Fruit fly (Drosophila melanogaster) whole organism, embryonic: ENCODE measurements around the gene Mkp3.

ENCODE experiments used
- B-H2 ChIP-seq: fragments of 200-800 bp; sonication (Bioruptor generic); optimal IDR thresholded peaks from 2 replicates; lab custom pipeline; 2018; ENCODE audit warnings: missing biosample characterization, mild to moderate bottlenecking, missing genetic modification characterization
- Blimp-1 ChIP-seq: fragments of 200-800 bp; sonication (Bioruptor generic); optimal IDR thresholded peaks from 3 replicates; lab custom pipeline; 2018; ENCODE audit warnings: missing biosample characterization, missing genetic modification characterization, mild to moderate bottlenecking, moderate library complexity, missing genetic modification reagents
- CG11504 ChIP-seq: fragments of 200-800 bp; sonication (Bioruptor generic); optimal IDR thresholded peaks from 3 replicates; lab custom pipeline; 2019; ENCODE audit warnings: missing biosample characterization, mild to moderate bottlenecking, missing genetic modification characterization, moderate library complexity
- CG11723 ChIP-seq: fragments of 200-800 bp; sonication (Bioruptor generic); optimal IDR thresholded peaks from 2 replicates; lab custom pipeline; 2017; ENCODE audit warnings: missing biosample characterization, mild to moderate bottlenecking, missing genetic modification characterization
- CG12071 ChIP-seq: fragments of 200-800 bp; sonication (Bioruptor generic); optimal IDR thresholded peaks from 3 replicates; lab custom pipeline; 2018; ENCODE audit warnings: missing biosample characterization, mild to moderate bottlenecking, missing genetic modification characterization
- CG12219 ChIP-seq: fragments of 200-800 bp; sonication (Bioruptor generic); optimal IDR thresholded peaks from 3 replicates; lab custom pipeline; 2018; ENCODE audit warnings: missing biosample characterization, mild to moderate bottlenecking, missing genetic modification characterization
- CG12236 ChIP-seq: fragments of 200-800 bp; sonication (Bioruptor generic); optimal IDR thresholded peaks from 2 replicates; lab custom pipeline; 2016; ENCODE audit warnings: missing biosample characterization, missing genetic modification characterization
- CG12769 ChIP-seq: fragments of 200-800 bp; sonication (Bioruptor generic); optimal IDR thresholded peaks from 2 replicates; lab custom pipeline; 2019; ENCODE audit warnings: missing biosample characterization, mild to moderate bottlenecking, missing genetic modification characterization, moderate library complexity
- CG14014 ChIP-seq: fragments of 200-800 bp; sonication (Bioruptor generic); IDR thresholded peaks from 2 replicates; pipeline ENCODE4 v1.3.6; 2022; ENCODE audit warnings: missing biosample characterization, missing genetic modification characterization
- CG16863 ChIP-seq: fragments of 200-800 bp; sonication (Bioruptor generic); optimal IDR thresholded peaks from 3 replicates; lab custom pipeline; 2016; ENCODE audit warnings: missing biosample characterization, missing genetic modification characterization
- CG17912 ChIP-seq: fragments of 200-800 bp; sonication (Bioruptor generic); optimal IDR thresholded peaks from 2 replicates; lab custom pipeline; 2018; ENCODE audit warnings: missing biosample characterization, mild to moderate bottlenecking, missing genetic modification characterization
- CG18262 ChIP-seq: fragments of 200-800 bp; optimal IDR thresholded peaks from 3 replicates; lab custom pipeline; 2019; ENCODE audit warnings: missing biosample characterization, mild to moderate bottlenecking, missing genetic modification characterization, moderate library complexity
- CG2120 ChIP-seq: fragments of 200-800 bp; sonication (Bioruptor generic); optimal IDR thresholded peaks from 3 replicates; lab custom pipeline; 2016; ENCODE audit warnings: missing biosample characterization, missing genetic modification characterization
- CG2712 ChIP-seq: fragments of 200-800 bp; optimal IDR thresholded peaks from 3 replicates; lab custom pipeline; 2019; ENCODE audit warnings: missing biosample characterization, mild to moderate bottlenecking, missing genetic modification characterization, moderate library complexity
- CG3065 ChIP-seq: fragments of 200-800 bp; sonication (Bioruptor generic); optimal IDR thresholded peaks from 2 replicates; lab custom pipeline; 2016; ENCODE audit warnings: missing biosample characterization, missing genetic modification characterization
- CG4328 ChIP-seq: fragments of 200-800 bp; sonication (Bioruptor generic); optimal IDR thresholded peaks from 3 replicates; lab custom pipeline; 2017; ENCODE audit warnings: missing biosample characterization, missing genetic modification reagents, missing genetic modification characterization
- CG7786 ChIP-seq: fragments of 200-800 bp; sonication (Bioruptor generic); optimal IDR thresholded peaks from 2 replicates; lab custom pipeline; 2016; ENCODE audit warnings: missing biosample characterization, missing genetic modification characterization
- CG9437 ChIP-seq: fragments of 200-800 bp; sonication (Bioruptor generic); optimal IDR thresholded peaks from 2 replicates; lab custom pipeline; 2018; ENCODE audit warnings: missing biosample characterization, mild to moderate bottlenecking, missing genetic modification characterization
- CoRest ChIP-seq: fragments of 200-800 bp; sonication (Bioruptor generic); optimal IDR thresholded peaks from 3 replicates; lab custom pipeline; 2018; ENCODE audit warnings: missing biosample characterization, mild to moderate bottlenecking, missing genetic modification characterization, moderate library complexity
- Elba2 ChIP-seq: fragments of 200-800 bp; sonication (Bioruptor generic); optimal IDR thresholded peaks from 3 replicates; lab custom pipeline; 2016; ENCODE audit warnings: missing biosample characterization, missing genetic modification characterization
- Mad ChIP-seq: fragments of 200-800 bp; sonication (Bioruptor generic); optimal IDR thresholded peaks from 2 replicates; lab custom pipeline; 2016; ENCODE audit warnings: missing biosample characterization, missing genetic modification characterization
- Med ChIP-seq: fragments of 200-800 bp; sonication (Bioruptor generic); peaks from one replicate; lab custom pipeline; 2016; ENCODE audit warnings: missing biosample characterization, missing genetic modification characterization, mild to moderate bottlenecking, inconsistent platforms, moderate library complexity
- Mes4 ChIP-seq: fragments of 200-800 bp; sonication (Bioruptor generic); optimal IDR thresholded peaks from 2 replicates; lab custom pipeline; 2016; ENCODE audit warnings: missing biosample characterization, missing genetic modification characterization
- Mrtf ChIP-seq: fragments of 200-800 bp; sonication (Bioruptor generic); IDR thresholded peaks from 3 replicates; pipeline ENCODE4 v1.3.6; 2022; ENCODE audit warnings: missing biosample characterization, missing genetic modification characterization
- Nf-YA ChIP-seq: fragments of 200-800 bp; sonication (Bioruptor generic); IDR thresholded peaks from 2 replicates; pipeline ENCODE4 v1.3.6; 2022; ENCODE audit warnings: missing biosample characterization, missing genetic modification characterization
- PHDP ChIP-seq: fragments of 200-800 bp; sonication (Bioruptor generic); optimal IDR thresholded peaks from 3 replicates; lab custom pipeline; 2018; ENCODE audit warnings: missing biosample characterization, mild to moderate bottlenecking, missing genetic modification characterization, moderate library complexity
- Taf1 ChIP-seq: fragments of 200-800 bp; sonication (Bioruptor generic); IDR thresholded peaks from 2 replicates; pipeline ENCODE4 v1.3.6; 2022; ENCODE audit warnings: missing biosample characterization, missing genetic modification characterization
- bsh ChIP-seq, 2 experiments: fragments of 200-800 bp; sonication (Bioruptor generic); optimal IDR thresholded peaks; 2 replicates each; lab custom pipeline; 2017 to 2018; ENCODE audit warnings: mild to moderate bottlenecking in 2 of 2, missing biosample characterization in 2 of 2, missing genetic modification characterization in 2 of 2, moderate library complexity in 1 of 2
- dmrt11E ChIP-seq: fragments of 200-800 bp; sonication (Bioruptor generic); optimal IDR thresholded peaks from 3 replicates; lab custom pipeline; 2018; ENCODE audit warnings: missing biosample characterization, mild to moderate bottlenecking, missing genetic modification characterization, moderate library complexity
- ewg ChIP-seq: fragments of 200-800 bp; sonication (Bioruptor generic); optimal IDR thresholded peaks from 3 replicates; lab custom pipeline; 2017; ENCODE audit warnings: mild to moderate bottlenecking, missing biosample characterization, missing genetic modification reagents, missing genetic modification characterization
- eyg ChIP-seq: fragments of 200-800 bp; sonication (Bioruptor generic); optimal IDR thresholded peaks from 3 replicates; lab custom pipeline; 2016; ENCODE audit warnings: missing biosample characterization, missing genetic modification characterization
- fu2 ChIP-seq: fragments of 200-800 bp; sonication (Bioruptor generic); optimal IDR thresholded peaks from 2 replicates; lab custom pipeline; 2016; ENCODE audit warnings: missing biosample characterization, missing genetic modification characterization
- h ChIP-seq: fragments of >200 bp; optimal IDR thresholded peaks from 2 replicates; lab custom pipeline; 2017
- jumu ChIP-seq: fragments of 200-800 bp; sonication (Bioruptor generic); optimal IDR thresholded peaks from 3 replicates; lab custom pipeline; 2016; ENCODE audit warnings: missing biosample characterization, missing genetic modification characterization
- knrl ChIP-seq: fragments of 200-800 bp; sonication (Bioruptor generic); IDR thresholded peaks from 3 replicates; pipeline ENCODE4 v1.3.6; 2022; ENCODE audit warnings: missing biosample characterization, missing genetic modification characterization; ENCODE audit not compliant: partially characterized antibody
- lola ChIP-seq, 3 experiments: fragments of >200 bp in 2 of 3; fragments of 200-800 bp in 1 of 3; sonication (Bioruptor generic) in 1 of 3; optimal IDR thresholded peaks; 2 replicates each; lab custom pipeline; 2017 to 2019; ENCODE audit warnings: missing biosample characterization in 3 of 3, missing genetic modification characterization in 3 of 3, mild to moderate bottlenecking in 1 of 3, moderate library complexity in 1 of 3
- mld ChIP-seq: fragments of 200-800 bp; sonication (Bioruptor generic); IDR thresholded peaks from 3 replicates; pipeline ENCODE4 v1.3.6; 2022; ENCODE audit warnings: missing biosample characterization, missing genetic modification characterization; ENCODE audit not compliant: partially characterized antibody
- nom ChIP-seq: fragments of 200-800 bp; sonication (Bioruptor generic); optimal IDR thresholded peaks from 2 replicates; lab custom pipeline; 2017; ENCODE audit warnings: missing biosample characterization, missing genetic modification characterization, mild to moderate bottlenecking, moderate library complexity, missing genetic modification reagents
- pita ChIP-seq: fragments of 200-800 bp; sonication (Bioruptor generic); optimal IDR thresholded peaks from 2 replicates; lab custom pipeline; 2017; ENCODE audit warnings: missing biosample characterization, mild to moderate bottlenecking, missing genetic modification characterization
- pnt ChIP-seq: fragments of 200-800 bp; sonication (Bioruptor generic); optimal IDR thresholded peaks from 3 replicates; lab custom pipeline; 2016; ENCODE audit warnings: missing biosample characterization, missing genetic modification characterization
- psq ChIP-seq: fragments of 200-800 bp; sonication (Bioruptor generic); optimal IDR thresholded peaks from 2 replicates; lab custom pipeline; 2017; ENCODE audit warnings: missing biosample characterization, missing genetic modification characterization
- row ChIP-seq: fragments of 200-800 bp; sonication (Bioruptor generic); IDR thresholded peaks from 3 replicates; pipeline ENCODE4 v1.3.6; 2022; ENCODE audit warnings: missing biosample characterization, missing genetic modification characterization
- sens ChIP-seq: fragments of 200-800 bp; sonication (Bioruptor generic); peaks from one replicate; lab custom pipeline; 2016; ENCODE audit warnings: missing biosample characterization, missing genetic modification characterization
- shn ChIP-seq: fragments of 200-800 bp; sonication (Bioruptor generic); optimal IDR thresholded peaks from 3 replicates; lab custom pipeline; 2016; ENCODE audit warnings: missing biosample characterization, missing genetic modification characterization
- ssp ChIP-seq: fragments of 200-800 bp; sonication (Bioruptor generic); IDR thresholded peaks from 2 replicates; pipeline ENCODE4 v1.3.6; 2022; ENCODE audit warnings: missing biosample characterization, missing genetic modification characterization
- ttk ChIP-seq: fragments of 200-800 bp; sonication (Bioruptor generic); IDR thresholded peaks from 2 replicates; pipeline ENCODE4 v2.1.2; 2022; ENCODE audit warnings: missing biosample characterization, missing genetic modification characterization
- vnd ChIP-seq: fragments of 200-800 bp; sonication (Bioruptor generic); IDR thresholded peaks from 3 replicates; pipeline ENCODE4 v1.3.6; 2022; ENCODE audit warnings: missing biosample characterization, missing genetic modification characterization; ENCODE audit not compliant: partially characterized antibody

The Mkp3 gene

dm6 chr3L:19035163-19035900 is 50.9 kb downstream of the Mkp3 start (continued):
- TF ChIP-seq CG18262 (tag; lab: Kevin White, UChicago) (peak; percentile 25), CG11504 (peak; percentile 14), fu2 (GFP tag; lab: Kevin White, UChicago) (no peak), Mes4 (GFP tag; lab: Kevin White, UChicago) (no peak), row (GFP tag; lab: Robert Waterston, UW) (peak; percentile 30; the same call in 1 of the 3 replicates), lola (GFP tag; optimal IDR thresholded peaks at IDR 0.05; lab: Kevin White, UChicago) (peak in 1 of 3 experiments; percentile 15), CG2712 (tag; lab: Kevin White, UChicago) (peak; percentile 18), Blimp-1 (peak; percentile 12), Taf1 (GFP tag; lab: Robert Waterston, UW) (no peak), nom (peak; percentile 22), CG14014 (GFP tag; lab: Robert Waterston, UW) (no peak), PHDP (tag; lab: Kevin White, UChicago) (peak; percentile 7)

- TF ChIP-seq CoRest (tag; lab: Kevin White, UChicago) = peak; percentile 82
- peak; percentile 50 for TF ChIP-seq ewg (GFP tag; lab: Kevin White, UChicago)
- peak; percentile 10 for TF ChIP-seq psq
- TF ChIP-seq CG11723 (GFP tag; lab: Kevin White, UChicago) = peak; percentile 49
- no peak for TF ChIP-seq pnt (GFP tag; lab: Kevin White, UChicago)
- no peak for TF ChIP-seq CG16863 (GFP tag; lab: Kevin White, UChicago)
- TF ChIP-seq h (lab: Kevin White, UChicago) = no peak
- TF ChIP-seq CG12071 (GFP tag; lab: Kevin White, UChicago) = no peak
- TF ChIP-seq jumu (GFP tag; lab: Kevin White, UChicago) = no peak
- peak; percentile 63 to 91 for TF ChIP-seq bsh (GFP tag; optimal IDR thresholded peaks at IDR 0.05; lab: Kevin White, UChicago)
- no peak for TF ChIP-seq knrl (GFP tag; lab: Robert Waterston, UW)
- TF ChIP-seq CG12769 (tag; lab: Kevin White, UChicago) = no peak
- TF ChIP-seq B-H2 (GFP tag; lab: Kevin White, UChicago) = no peak
- TF ChIP-seq dmrt11E = peak; percentile 96
- TF ChIP-seq CG4328 = peak; percentile 47
- peak; percentile 59; the same call in 1 of the 2 replicates for TF ChIP-seq ttk
- no peak for TF ChIP-seq vnd (GFP tag; lab: Robert Waterston, UW)
- no peak for TF ChIP-seq CG12236 (GFP tag; lab: Kevin White, UChicago)
- peak; percentile 73 for TF ChIP-seq Med (GFP tag; lab: Kevin White, UChicago)
- no peak for TF ChIP-seq mld (GFP tag; lab: Robert Waterston, UW)
- TF ChIP-seq ssp (GFP tag; lab: Robert Waterston, UW) = peak; percentile 52
- TF ChIP-seq CG17912 (GFP tag; lab: Kevin White, UChicago) = no peak
- peak; percentile 11 for TF ChIP-seq Elba2
- no peak for TF ChIP-seq CG3065 (GFP tag; lab: Kevin White, UChicago)
- TF ChIP-seq Mad = peak; percentile 18
- TF ChIP-seq Nf-YA = no peak
- no peak for TF ChIP-seq shn (GFP tag; lab: Kevin White, UChicago)
- peak; percentile 25; the same call in 1 of the 3 replicates for TF ChIP-seq Mrtf (GFP tag; lab: Robert Waterston, UW)
- TF ChIP-seq pita (GFP tag; lab: Kevin White, UChicago) = no peak
- peak; percentile 38 for TF ChIP-seq CG9437 (GFP tag; lab: Kevin White, UChicago)
- no peak for TF ChIP-seq eyg (GFP tag; lab: Kevin White, UChicago)
- peak; percentile 92 for TF ChIP-seq sens
- peak; percentile 59 for TF ChIP-seq CG12219
- TF ChIP-seq CG7786 (GFP tag; lab: Kevin White, UChicago) = no peak
- no peak for TF ChIP-seq CG2120
Measured at dm6 chr3L:19033154-19033811, 52.9 kb downstream of the Mkp3 start.
